Fruit fly (Drosophila melanogaster) whole organism, prepupa: ENCODE data around the gene Adk2.

Experiments
- Blimp-1 ChIP-seq: fragments of 200-800 bp; sonication (Bioruptor generic); optimal IDR thresholded peaks from 3 replicates; lab custom pipeline; 2017; ENCODE audit warnings: missing biosample characterization, missing genetic modification characterization, mild to moderate bottlenecking, moderate library complexity, missing genetic modification reagents
- CG10631 ChIP-seq: fragments of 200-800 bp; sonication (Bioruptor generic); optimal IDR thresholded peaks from 2 replicates; lab custom pipeline; 2016; ENCODE audit warnings: missing biosample characterization, missing genetic modification characterization
- CG10669 ChIP-seq: fragments of 200-800 bp; sonication (Bioruptor generic); optimal IDR thresholded peaks from 3 replicates; lab custom pipeline; 2018; ENCODE audit warnings: missing biosample characterization, mild to moderate bottlenecking, missing genetic modification characterization, moderate library complexity
- CG11294 ChIP-seq: fragments of 200-800 bp; sonication (Bioruptor generic); IDR thresholded peaks from 2 replicates; pipeline ENCODE4 v1.3.6; 2022; ENCODE audit warnings: missing biosample characterization, missing genetic modification characterization
- CG11762 ChIP-seq: fragments of 200-800 bp; sonication (Bioruptor generic); optimal IDR thresholded peaks from 3 replicates; lab custom pipeline; 2016; ENCODE audit warnings: missing biosample characterization, missing genetic modification characterization; ENCODE audit not compliant: insufficient read depth
- CG11902 ChIP-seq: fragments of 200-800 bp; sonication (Bioruptor generic); optimal IDR thresholded peaks from 3 replicates; lab custom pipeline; 2016; ENCODE audit warnings: missing biosample characterization, missing genetic modification characterization
- CG15336 ChIP-seq: fragments of 200-800 bp; sonication (Bioruptor generic); IDR thresholded peaks from 2 replicates; pipeline ENCODE4 v1.3.6; 2022; ENCODE audit warnings: missing biosample characterization, missing genetic modification characterization
- CG1621 ChIP-seq: fragments of 200-800 bp; sonication (Bioruptor generic); optimal IDR thresholded peaks from 3 replicates; lab custom pipeline; 2018; ENCODE audit warnings: missing biosample characterization, mild to moderate bottlenecking, missing genetic modification characterization
- CG3032 ChIP-seq: fragments of 200-800 bp; optimal IDR thresholded peaks from 2 replicates; lab custom pipeline; 2019; ENCODE audit warnings: missing biosample characterization, mild to moderate bottlenecking, missing genetic modification characterization, moderate library complexity
- CG31627 ChIP-seq: fragments of 200-800 bp; sonication (Bioruptor generic); optimal IDR thresholded peaks from 3 replicates; lab custom pipeline; 2016; ENCODE audit warnings: missing biosample characterization, missing genetic modification characterization
- CG32006 ChIP-seq: fragments of 200-800 bp; sonication (Bioruptor generic); optimal IDR thresholded peaks from 3 replicates; lab custom pipeline; 2017; ENCODE audit warnings: missing biosample characterization, mild to moderate bottlenecking, missing genetic modification characterization
- CG34406 ChIP-seq: fragments of 200-800 bp; sonication (Bioruptor generic); optimal IDR thresholded peaks from 3 replicates; lab custom pipeline; 2016; ENCODE audit warnings: missing biosample characterization, missing genetic modification characterization
- CG3919 ChIP-seq: fragments of 200-800 bp; sonication (Bioruptor generic); optimal IDR thresholded peaks from 3 replicates; lab custom pipeline; 2016; ENCODE audit warnings: missing biosample characterization, missing genetic modification characterization
- CG6163 ChIP-seq: fragments of 200-800 bp; sonication (Bioruptor generic); IDR thresholded peaks from 3 replicates; pipeline ENCODE4 v1.3.6; 2022; ENCODE audit warnings: missing biosample characterization, missing genetic modification characterization
- CG6276 ChIP-seq: fragments of 200-800 bp; sonication (Bioruptor generic); optimal IDR thresholded peaks from 2 replicates; lab custom pipeline; 2017; ENCODE audit warnings: missing biosample characterization, mild to moderate bottlenecking, missing genetic modification characterization
- CG6808 ChIP-seq: fragments of 200-800 bp; sonication (Bioruptor generic); optimal IDR thresholded peaks from 3 replicates; lab custom pipeline; 2017; ENCODE audit warnings: missing biosample characterization, missing genetic modification characterization, mild to moderate bottlenecking, moderate library complexity, missing genetic modification reagents
- CG8319 ChIP-seq: fragments of 200-800 bp; sonication (Bioruptor generic); optimal IDR thresholded peaks from 3 replicates; lab custom pipeline; 2016; ENCODE audit warnings: missing biosample characterization, missing genetic modification characterization
- CG8632 ChIP-seq: fragments of 200-800 bp; sonication (Bioruptor generic); optimal IDR thresholded peaks from 3 replicates; lab custom pipeline; 2016; ENCODE audit warnings: missing biosample characterization, missing genetic modification characterization
- Eip75B ChIP-seq: fragments of 200-800 bp; sonication (Bioruptor generic); optimal IDR thresholded peaks from 3 replicates; lab custom pipeline; 2016; ENCODE audit warnings: missing biosample characterization, missing genetic modification characterization
- Eip78C ChIP-seq: fragments of 200-800 bp; sonication (Bioruptor generic); peaks from one replicate; lab custom pipeline; 2016; ENCODE audit warnings: missing biosample characterization, missing genetic modification characterization
- Ets21C ChIP-seq: fragments of 200-800 bp; sonication (Bioruptor generic); optimal IDR thresholded peaks from 3 replicates; lab custom pipeline; 2016; ENCODE audit warnings: missing biosample characterization, missing genetic modification characterization
- Ets96B ChIP-seq: fragments of 200-800 bp; optimal IDR thresholded peaks from 2 replicates; lab custom pipeline; 2019; ENCODE audit warnings: missing biosample characterization, mild to moderate bottlenecking, missing genetic modification characterization, moderate library complexity
- Gug ChIP-seq: fragments of 200-800 bp; sonication (Bioruptor generic); IDR thresholded peaks from 2 replicates; pipeline ENCODE4 v1.3.6; 2022; ENCODE audit warnings: missing biosample characterization, missing genetic modification characterization
- Hr4 ChIP-seq: fragments of 200-800 bp; sonication (Bioruptor generic); optimal IDR thresholded peaks from 3 replicates; lab custom pipeline; 2016; ENCODE audit warnings: missing biosample characterization, missing genetic modification characterization
- Lpt ChIP-seq: fragments of 200-800 bp; sonication (Bioruptor generic); optimal IDR thresholded peaks from 3 replicates; lab custom pipeline; 2016; ENCODE audit warnings: missing biosample characterization, missing genetic modification characterization
- Met ChIP-seq: fragments of 200-800 bp; sonication (Bioruptor generic); optimal IDR thresholded peaks from 3 replicates; lab custom pipeline; 2016; ENCODE audit warnings: missing biosample characterization, missing genetic modification characterization
- OdsH ChIP-seq: fragments of 200-800 bp; sonication (Bioruptor generic); optimal IDR thresholded peaks from 3 replicates; lab custom pipeline; 2016; ENCODE audit warnings: missing biosample characterization, missing genetic modification characterization
- Smox ChIP-seq: fragments of 200-800 bp; sonication (Bioruptor generic); optimal IDR thresholded peaks from 3 replicates; lab custom pipeline; 2016; ENCODE audit warnings: missing biosample characterization, missing genetic modification characterization
- Sox102F ChIP-seq: fragments of 200-800 bp; sonication (Bioruptor generic); optimal IDR thresholded peaks from 2 replicates; lab custom pipeline; 2016; ENCODE audit warnings: missing biosample characterization, mild to moderate bottlenecking, missing genetic modification characterization
- Sox14 ChIP-seq: fragments of 200-800 bp; sonication (Bioruptor generic); optimal IDR thresholded peaks from 3 replicates; lab custom pipeline; 2016; ENCODE audit warnings: missing biosample characterization, missing genetic modification characterization
- achi ChIP-seq: fragments of 200-800 bp; sonication (Bioruptor generic); optimal IDR thresholded peaks from 3 replicates; lab custom pipeline; 2016; ENCODE audit warnings: missing biosample characterization, missing genetic modification characterization
- acj6 ChIP-seq: fragments of 200-800 bp; sonication (Bioruptor generic); optimal IDR thresholded peaks from 3 replicates; lab custom pipeline; 2016; ENCODE audit warnings: missing biosample characterization, missing genetic modification characterization
- cyc ChIP-seq: fragments of 200-800 bp; sonication (Bioruptor generic); optimal IDR thresholded peaks from 3 replicates; lab custom pipeline; 2016; ENCODE audit warnings: missing biosample characterization, missing genetic modification characterization
- dsx ChIP-seq: fragments of 200-800 bp; optimal IDR thresholded peaks from 3 replicates; lab custom pipeline; 2019; ENCODE audit warnings: missing biosample characterization, mild to moderate bottlenecking, missing genetic modification characterization, moderate library complexity; ENCODE audit not compliant: poor library complexity, severe bottlenecking
- eg ChIP-seq: fragments of 200-800 bp; sonication (Bioruptor generic); IDR thresholded peaks from 3 replicates; pipeline ENCODE4 v1.3.6; 2022; ENCODE audit warnings: missing biosample characterization, missing genetic modification characterization
- esn ChIP-seq: fragments of 200-800 bp; sonication (Bioruptor generic); optimal IDR thresholded peaks from 2 replicates; lab custom pipeline; 2016; ENCODE audit warnings: missing biosample characterization, mild to moderate bottlenecking, missing genetic modification characterization, moderate library complexity
- fd59A ChIP-seq: fragments of 200-800 bp; sonication (Bioruptor generic); optimal IDR thresholded peaks from 2 replicates; lab custom pipeline; 2017; ENCODE audit warnings: missing biosample characterization, mild to moderate bottlenecking, missing genetic modification characterization, missing genetic modification reagents
- fd85E ChIP-seq: fragments of 200-800 bp; sonication (Bioruptor generic); optimal IDR thresholded peaks from 3 replicates; lab custom pipeline; 2016; ENCODE audit warnings: missing biosample characterization, missing genetic modification characterization
- fkh ChIP-seq: fragments of 200-800 bp; sonication (Bioruptor generic); optimal IDR thresholded peaks from 3 replicates; lab custom pipeline; 2017; ENCODE audit warnings: missing biosample characterization, mild to moderate bottlenecking, missing genetic modification characterization, moderate library complexity
- lz ChIP-seq: fragments of 200-800 bp; sonication (Bioruptor generic); optimal IDR thresholded peaks from 3 replicates; lab custom pipeline; 2016; ENCODE audit warnings: missing biosample characterization, missing genetic modification characterization
- net ChIP-seq: fragments of 200-800 bp; sonication (Bioruptor generic); optimal IDR thresholded peaks from 3 replicates; lab custom pipeline; 2016; ENCODE audit warnings: missing biosample characterization, missing genetic modification characterization
- pdm3 ChIP-seq: fragments of 200-800 bp; sonication (Bioruptor generic); optimal IDR thresholded peaks from 3 replicates; lab custom pipeline; 2016; ENCODE audit warnings: missing biosample characterization, missing genetic modification characterization
- ss ChIP-seq, 2 experiments: fragments of 200-800 bp; sonication (Bioruptor generic); optimal IDR thresholded peaks; 2 replicates in 1 of 2; 3 replicates in 1 of 2; lab custom pipeline; 2017 to 2018; ENCODE audit warnings: mild to moderate bottlenecking in 2 of 2, missing biosample characterization in 2 of 2, missing genetic modification characterization in 2 of 2, moderate library complexity in 1 of 2
- svp ChIP-seq: fragments of 200-800 bp; sonication (Bioruptor generic); peaks from one replicate; lab custom pipeline; 2016; ENCODE audit warnings: missing biosample characterization, missing genetic modification characterization
- topi ChIP-seq: fragments of 200-800 bp; sonication (Bioruptor generic); optimal IDR thresholded peaks from 3 replicates; lab custom pipeline; 2016; ENCODE audit warnings: missing biosample characterization, missing genetic modification characterization
- vri ChIP-seq: fragments of 200-800 bp; sonication (Bioruptor generic); optimal IDR thresholded peaks from 3 replicates; lab custom pipeline; 2016; ENCODE audit warnings: missing biosample characterization, mild to moderate bottlenecking, missing genetic modification characterization

Gene Adk2

DNA sequence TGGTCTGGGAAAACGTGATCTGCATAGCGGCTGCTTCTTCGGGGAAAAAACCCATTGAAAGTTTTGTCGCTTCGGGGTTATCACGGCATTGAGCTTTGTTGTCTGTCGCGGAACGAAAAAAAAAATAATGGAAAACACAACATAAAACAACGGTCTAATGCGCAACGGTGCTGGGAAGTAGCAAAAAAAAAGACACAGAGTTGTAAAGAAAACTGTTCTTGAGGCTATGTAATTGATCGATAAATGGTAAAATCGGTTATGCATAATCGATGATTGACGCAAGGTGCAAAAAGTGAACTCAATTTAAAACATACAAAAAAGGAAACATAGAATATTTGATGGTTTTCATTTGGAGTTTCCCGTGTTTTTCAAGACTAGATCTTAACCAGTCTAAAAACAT, 8.8 kb upstream of the Adk2 start:
- no peak for TF ChIP-seq Blimp-1 (GFP tag; lab: Kevin White, UChicago)
- no peak for TF ChIP-seq fd85E (GFP tag; lab: Kevin White, UChicago)
- no peak for TF ChIP-seq CG3032 (tag; lab: Kevin White, UChicago)
- TF ChIP-seq Eip75B (GFP tag; lab: Kevin White, UChicago): no peak
- TF ChIP-seq Ets21C: no peak
- no peak for TF ChIP-seq CG11902 (GFP tag; lab: Kevin White, UChicago)
- TF ChIP-seq svp (GFP tag; lab: Kevin White, UChicago): no peak
- TF ChIP-seq CG11294 (GFP tag; lab: Robert Waterston, UW): no peak
- TF ChIP-seq CG6808: no peak
- no peak for TF ChIP-seq Gug (GFP tag; lab: Robert Waterston, UW)
- TF ChIP-seq dsx (GFP tag; lab: Kevin White, UChicago): no peak
- TF ChIP-seq CG1621 (tag; lab: Kevin White, UChicago): no peak
- TF ChIP-seq fd59A: no peak
- TF ChIP-seq CG8319 (GFP tag; lab: Kevin White, UChicago): no peak
- TF ChIP-seq Smox (GFP tag; lab: Kevin White, UChicago): no peak
- no peak for TF ChIP-seq vri (GFP tag; lab: Kevin White, UChicago)
- TF ChIP-seq OdsH: no peak
- TF ChIP-seq esn (GFP tag; lab: Kevin White, UChicago): no peak
- TF ChIP-seq Hr4: no peak

dm6 chr3L:13030055-13030634, 7.7 kb upstream of the Adk2 start:
- TF ChIP-seq eg (GFP tag; lab: Robert Waterston, UW) (no peak), pdm3 (GFP tag; lab: Kevin White, UChicago) (peak; percentile 23), Sox102F (no peak), Eip78C (GFP tag; lab: Kevin White, UChicago) (peak; percentile 84), CG1621 (tag; lab: Kevin White, UChicago) (no peak), ss (GFP tag; optimal IDR thresholded peaks at IDR 0.05; lab: Kevin White, UChicago) (no peak), CG3032 (tag; lab: Kevin White, UChicago) (no peak), CG8319 (GFP tag; lab: Kevin White, UChicago) (no peak), Sox14 (GFP tag; lab: Kevin White, UChicago) (no peak), Hr4 (peak; percentile 2), svp (GFP tag; lab: Kevin White, UChicago) (peak; percentile 54), CG31627 (GFP tag; lab: Kevin White, UChicago) (peak; percentile 1), Ets21C (no peak), fkh (no peak), cyc (GFP tag; lab: Kevin White, UChicago) (no peak), CG32006 (GFP tag; lab: Kevin White, UChicago) (peak; percentile 6), lz (GFP tag; lab: Kevin White, UChicago) (no peak), CG6163 (GFP tag; lab: Robert Waterston, UW) (no peak), CG8632 (GFP tag; lab: Kevin White, UChicago) (no peak), CG34406 (GFP tag; lab: Kevin White, UChicago) (peak; percentile 20), CG10631 (GFP tag; lab: Kevin White, UChicago) (no peak), Ets96B (tag; lab: Kevin White, UChicago) (peak; percentile 22), CG10669 (no peak), CG6276 (GFP tag; lab: Kevin White, UChicago) (no peak), Met (GFP tag; lab: Kevin White, UChicago) (peak; percentile 9), CG11294 (GFP tag; lab: Robert Waterston, UW) (no peak), dsx (GFP tag; lab: Kevin White, UChicago) (peak; percentile 7), achi (GFP tag; lab: Kevin White, UChicago) (no peak), fd85E (GFP tag; lab: Kevin White, UChicago) (no peak), CG15336 (GFP tag; lab: Robert Waterston, UW) (no peak), CG11762 (GFP tag; lab: Kevin White, UChicago) (no peak), acj6 (GFP tag; lab: Kevin White, UChicago) (peak; percentile 11), fd59A (no peak), Lpt (GFP tag; lab: Kevin White, UChicago) (no peak), net (GFP tag; lab: Kevin White, UChicago) (no peak), topi (GFP tag; lab: Kevin White, UChicago) (peak; percentile 29), CG3919 (no peak)
